Worm (Caenorhabditis elegans): ENCODE measurements around the gene B0198.3.
A peak's percentile ranks its signal among the peaks of the same experiment; 100 is the strongest.

The B0198.3 gene

ce11 chrX:12086297-12086696 is 29.4 kb upstream of the B0198.3 start:
- TF ChIP-seq cog-1 (tag; optimal IDR thresholded peaks at IDR 0.05) (no peak), flt-1 (GFP tag; IDR thresholded peaks at IDR 0.05) (no peak)

- TF ChIP-seq cog-1 (tag; optimal IDR thresholded peaks at IDR 0.05) = no peak
- no peak for TF ChIP-seq ztf-29 (GFP tag; IDR thresholded peaks at IDR 0.05)
- TF ChIP-seq ztf-23 (GFP tag; IDR thresholded peaks at IDR 0.05) = no peak
- no peak for TF ChIP-seq ref-1 (GFP tag; conservative IDR thresholded peaks at IDR 0.05)
- TF ChIP-seq T22C8.4 (GFP tag; IDR thresholded peaks at IDR 0.05) = no peak
- TF ChIP-seq flt-1 (GFP tag; IDR thresholded peaks at IDR 0.05) = no peak
- no peak for TF ChIP-seq tab-1 (GFP tag; IDR thresholded peaks at IDR 0.05)
- no peak for TF ChIP-seq med-1 (GFP tag; optimal IDR thresholded peaks at IDR 0.05; ENCODE audit: insufficient read depth)
- no peak for TF ChIP-seq klf-2 (GFP tag; conservative IDR thresholded peaks at IDR 0.05)
Observed at ce11 chrX:12082813-12083212, 25.9 kb upstream of the B0198.3 start.

ce11 chrX:12081250-12081649 is 24.4 kb upstream of the B0198.3 start:
- TF ChIP-seq cog-1 (tag; optimal IDR thresholded peaks at IDR 0.05) = no peak
- TF ChIP-seq med-1 (GFP tag; optimal IDR thresholded peaks at IDR 0.05; ENCODE audit: insufficient read depth) = no peak
- TF ChIP-seq T22C8.4 (GFP tag; IDR thresholded peaks at IDR 0.05) = no peak
- no peak for TF ChIP-seq ztf-29 (GFP tag; IDR thresholded peaks at IDR 0.05)
- TF ChIP-seq ztf-23 (GFP tag; IDR thresholded peaks at IDR 0.05) = no peak
- no peak for TF ChIP-seq klf-2 (GFP tag; conservative IDR thresholded peaks at IDR 0.05)
- TF ChIP-seq tab-1 (GFP tag; IDR thresholded peaks at IDR 0.05) = no peak
- TF ChIP-seq ref-1 (GFP tag; conservative IDR thresholded peaks at IDR 0.05) = no peak
- no peak for TF ChIP-seq flt-1 (GFP tag; IDR thresholded peaks at IDR 0.05)

ce11 chrX:12080581-12081162 is 23.8 kb upstream of the B0198.3 start:
- no peak for TF ChIP-seq klf-2 (GFP tag; conservative IDR thresholded peaks at IDR 0.05)
- TF ChIP-seq ztf-29 (GFP tag; IDR thresholded peaks at IDR 0.05) = no peak
- peak; percentile 53; the same call in 1 of the 2 replicates for TF ChIP-seq flt-1 (GFP tag; IDR thresholded peaks at IDR 0.05)
- no peak for TF ChIP-seq ref-1 (GFP tag; conservative IDR thresholded peaks at IDR 0.05)
- no peak for TF ChIP-seq cog-1 (tag; optimal IDR thresholded peaks at IDR 0.05)

- no peak for TF ChIP-seq tab-1 (GFP tag; IDR thresholded peaks at IDR 0.05)
- no peak for TF ChIP-seq ztf-23 (GFP tag; IDR thresholded peaks at IDR 0.05)
- no peak for TF ChIP-seq ref-1 (GFP tag; conservative IDR thresholded peaks at IDR 0.05)
- no peak for TF ChIP-seq T22C8.4 (GFP tag; IDR thresholded peaks at IDR 0.05)
- no peak for TF ChIP-seq flt-1 (GFP tag; IDR thresholded peaks at IDR 0.05)
- no peak for TF ChIP-seq cog-1 (tag; optimal IDR thresholded peaks at IDR 0.05)
- TF ChIP-seq med-1 (GFP tag; optimal IDR thresholded peaks at IDR 0.05; ENCODE audit: insufficient read depth) = no peak
- no peak for TF ChIP-seq ztf-29 (GFP tag; IDR thresholded peaks at IDR 0.05)
- TF ChIP-seq klf-2 (GFP tag; conservative IDR thresholded peaks at IDR 0.05) = no peak
Observed at ce11 chrX:12073764-12074163, 16.9 kb upstream of the B0198.3 start, which contains the start of gene tmem-145. tmem-145 (minus strand) TSS chrX:12073864.

- TF ChIP-seq T22C8.4 (GFP tag; IDR thresholded peaks at IDR 0.05) (no peak), med-1 (GFP tag; optimal IDR thresholded peaks at IDR 0.05; ENCODE audit: insufficient read depth) (no peak), flt-1 (GFP tag; IDR thresholded peaks at IDR 0.05) (no peak), cog-1 (tag; optimal IDR thresholded peaks at IDR 0.05) (no peak), ref-1 (GFP tag; conservative IDR thresholded peaks at IDR 0.05) (no peak), ztf-23 (GFP tag; IDR thresholded peaks at IDR 0.05) (no peak), tab-1 (GFP tag; IDR thresholded peaks at IDR 0.05) (no peak), ztf-29 (GFP tag; IDR thresholded peaks at IDR 0.05) (no peak), klf-2 (GFP tag; conservative IDR thresholded peaks at IDR 0.05) (no peak)
Observed at ce11 chrX:12068250-12068649, 11.4 kb upstream of the B0198.3 start, which contains the start of gene lgc-24. lgc-24 (plus strand) TSS chrX:12068550.

- TF ChIP-seq klf-2 (GFP tag; conservative IDR thresholded peaks at IDR 0.05) = no peak
- TF ChIP-seq ztf-29 (GFP tag; IDR thresholded peaks at IDR 0.05) = no peak
- TF ChIP-seq cog-1 (tag; optimal IDR thresholded peaks at IDR 0.05) = no peak
- no peak for TF ChIP-seq med-1 (GFP tag; optimal IDR thresholded peaks at IDR 0.05; ENCODE audit: insufficient read depth)
- TF ChIP-seq tab-1 (GFP tag; IDR thresholded peaks at IDR 0.05) = no peak
- TF ChIP-seq ztf-23 (GFP tag; IDR thresholded peaks at IDR 0.05) = no peak
- TF ChIP-seq flt-1 (GFP tag; IDR thresholded peaks at IDR 0.05) = no peak
- TF ChIP-seq ref-1 (GFP tag; conservative IDR thresholded peaks at IDR 0.05) = no peak
Observed at ce11 chrX:12064908-12065307, 8.0 kb upstream of the B0198.3 start, which contains the start of gene lgc-23. lgc-23 (plus strand) TSS chrX:12065208.

- no peak for TF ChIP-seq ztf-29 (GFP tag; IDR thresholded peaks at IDR 0.05)
- TF ChIP-seq klf-2 (GFP tag; conservative IDR thresholded peaks at IDR 0.05) = no peak
- no peak for TF ChIP-seq tab-1 (GFP tag; IDR thresholded peaks at IDR 0.05)
- no peak for TF ChIP-seq ref-1 (GFP tag; conservative IDR thresholded peaks at IDR 0.05)
- no peak for TF ChIP-seq ztf-23 (GFP tag; IDR thresholded peaks at IDR 0.05)
- no peak for TF ChIP-seq flt-1 (GFP tag; IDR thresholded peaks at IDR 0.05)
- no peak for TF ChIP-seq T22C8.4 (GFP tag; IDR thresholded peaks at IDR 0.05)
- TF ChIP-seq cog-1 (tag; optimal IDR thresholded peaks at IDR 0.05) = no peak
- TF ChIP-seq med-1 (GFP tag; optimal IDR thresholded peaks at IDR 0.05; ENCODE audit: insufficient read depth) = no peak
Observed at ce11 chrX:12038728-12039127, 18.1 kb downstream of the B0198.3 start.

ce11 chrX:12037978-12038377 is 18.9 kb downstream of the B0198.3 start:
- TF ChIP-seq med-1 (GFP tag; optimal IDR thresholded peaks at IDR 0.05; ENCODE audit: insufficient read depth) = no peak
- TF ChIP-seq ref-1 (GFP tag; conservative IDR thresholded peaks at IDR 0.05) = no peak
- no peak for TF ChIP-seq klf-2 (GFP tag; conservative IDR thresholded peaks at IDR 0.05)
- no peak for TF ChIP-seq tab-1 (GFP tag; IDR thresholded peaks at IDR 0.05)
- TF ChIP-seq T22C8.4 (GFP tag; IDR thresholded peaks at IDR 0.05) = no peak
- TF ChIP-seq cog-1 (tag; optimal IDR thresholded peaks at IDR 0.05) = no peak
- no peak for TF ChIP-seq flt-1 (GFP tag; IDR thresholded peaks at IDR 0.05)
- no peak for TF ChIP-seq ztf-29 (GFP tag; IDR thresholded peaks at IDR 0.05)

- TF ChIP-seq flt-1 (GFP tag; IDR thresholded peaks at IDR 0.05) (no peak), cog-1 (tag; optimal IDR thresholded peaks at IDR 0.05) (peak; percentile 2)
Observed at ce11 chrX:12036114-12036513, 20.8 kb downstream of the B0198.3 start.
